Worm (Caenorhabditis elegans) whole organism, L1 larva: Measurements from ENCODE around the gene F23D12.10.

Source experiments
- alr-1 ChIP-seq: fragments of 200-800 bp; sonication (Bioruptor generic); optimal IDR thresholded peaks from 2 replicates; lab custom pipeline; 2018; ENCODE audit warnings: borderline replicate concordance, mild to moderate bottlenecking, missing genetic modification characterization, missing compliant biosample characterization
- ets-5 ChIP-seq: fragments of 200-800 bp; sonication (Bioruptor generic); IDR thresholded peaks from 2 replicates; pipeline ENCODE4 v1.3.6; 2022; ENCODE audit warnings: missing genetic modification characterization, missing compliant biosample characterization
- lsy-2 ChIP-seq, 2 experiments: fragments of 150-350 bp; optimal IDR thresholded peaks; 2 replicates each; lab custom pipeline; 2014; ENCODE audit warnings: missing biosample characterization in 2 of 2, missing genetic modification characterization in 2 of 2
- mep-1 ChIP-seq: fragments of 150-350 bp; optimal IDR thresholded peaks from 2 replicates; lab custom pipeline; 2014; ENCODE audit warnings: missing biosample characterization, missing genetic modification characterization
- pag-3 ChIP-seq: sonication (generic microtip); optimal IDR thresholded peaks from 2 replicates; lab custom pipeline; 2017; ENCODE audit warnings: missing genetic modification characterization, mild to moderate bottlenecking, missing compliant biosample characterization, antibody characterized with exemption, borderline replicate concordance; ENCODE audit not compliant: insufficient read depth
- unc-86 ChIP-seq: sonication (generic microtip); optimal IDR thresholded peaks from 2 replicates; lab custom pipeline; 2016; ENCODE audit warnings: missing genetic modification characterization, missing compliant biosample characterization
- vab-15 ChIP-seq: sonication (generic microtip); optimal IDR thresholded peaks from 2 replicates; lab custom pipeline; 2017; ENCODE audit warnings: missing genotype, mild to moderate bottlenecking, missing genetic modification characterization, missing compliant biosample characterization
- zag-1 ChIP-seq: fragments of 150-350 bp; optimal IDR thresholded peaks from 2 replicates; lab custom pipeline; 2014; ENCODE audit warnings: missing biosample characterization, missing genetic modification characterization
- ztf-11 ChIP-seq, 2 experiments: sonication (generic microtip); optimal IDR thresholded peaks; 2 replicates each; lab custom pipeline; 2016 to 2017; ENCODE audit warnings: missing genetic modification characterization in 2 of 2, missing biosample characterization in 1 of 2, missing compliant biosample characterization in 1 of 2

DNA sequence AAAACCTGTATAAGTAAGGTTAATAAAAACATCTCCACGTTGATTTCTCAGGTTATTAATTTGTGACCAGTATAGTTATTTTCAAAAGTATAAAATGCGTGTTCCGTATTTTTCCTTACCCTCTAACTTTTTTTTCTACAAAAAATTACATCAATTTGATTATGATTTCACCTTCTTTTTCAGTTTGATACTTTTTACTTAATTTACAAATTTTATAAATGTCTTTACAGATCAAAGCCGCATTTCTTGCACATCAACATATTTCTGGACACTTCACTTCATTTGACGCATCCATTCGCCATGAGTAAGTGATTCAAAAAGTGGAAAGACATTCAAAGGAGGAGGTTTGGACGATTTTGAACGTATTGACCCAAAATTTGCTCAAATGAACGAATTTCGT, 44.9 kb upstream of the F23D12.10 start, which contains the start of gene Y66C5A.2:
- TF ChIP-seq vab-15 (tag; lab: Kevin White, UChicago) (no peak), pag-3 (tag; lab: Kevin White, UChicago) (no peak), lsy-2 (tag; optimal IDR thresholded peaks at IDR 0.05; lab: Kevin White, UChicago) (no peak), mep-1 (tag; lab: Kevin White, UChicago) (no peak), ztf-11 (tag; optimal IDR thresholded peaks at IDR 0.05; lab: Kevin White, UChicago) (no peak), ets-5 (GFP tag; lab: Robert Waterston, UW) (no peak), zag-1 (tag; lab: Kevin White, UChicago) (no peak), alr-1 (tag; lab: Kevin White, UChicago) (no peak), unc-86 (tag; lab: Kevin White, UChicago) (no peak)
